Fruit fly (Drosophila melanogaster): ENCODE measurements around the gene CG7523.

The CG7523 gene

dm6 chr3R:17703691-17704537 lies 33.2 kb upstream of the CG7523 start (continued):
- TF ChIP-seq Dip3 (GFP tag; optimal IDR thresholded peaks at IDR 0.05) (peak; percentile 99), CG2199 (GFP tag; IDR thresholded peaks at IDR 0.05) (peak; percentile 99), CG1233 (GFP tag; optimal IDR thresholded peaks at IDR 0.05) (peak; percentile 98), CG6654 (GFP tag; optimal IDR thresholded peaks at IDR 0.05) (peak; percentile 94), Xrp1 (GFP tag; IDR thresholded peaks at IDR 0.05) (peak; percentile 99), E2f2 (GFP tag; IDR thresholded peaks at IDR 0.05) (peak; percentile 89)

dm6 chr3R:17703024-17703690 lies 32.5 kb upstream of the CG7523 start:
- TF ChIP-seq CG2889 (GFP tag; IDR thresholded peaks at IDR 0.05) (no peak), crol (GFP tag; IDR thresholded peaks at IDR 0.05) (no peak), CG33213 (GFP tag; optimal IDR thresholded peaks at IDR 0.05) (no peak), chn (GFP tag; optimal IDR thresholded peaks at IDR 0.05) (no peak), fd102C (GFP tag; optimal IDR thresholded peaks at IDR 0.05) (no peak), GATAe (GFP tag; conservative IDR thresholded peaks at IDR 0.05) (no peak), CG7271 (tag; optimal IDR thresholded peaks at IDR 0.05) (no peak), lmd (GFP tag; IDR thresholded peaks at IDR 0.05) (no peak), Scr (GFP tag; IDR thresholded peaks at IDR 0.05; ENCODE audit: partially characterized antibody) (no peak), otp (GFP tag; IDR thresholded peaks at IDR 0.05) (no peak), sc (optimal IDR thresholded peaks at IDR 0.05) (no peak), sc (GFP tag; optimal IDR thresholded peaks at IDR 0.05) (no peak), Hmx (GFP tag; optimal IDR thresholded peaks at IDR 0.05) (no peak), CG3995 (GFP tag; optimal IDR thresholded peaks at IDR 0.05) (no peak), Pdp1 (GFP tag; optimal IDR thresholded peaks at IDR 0.05) (no peak), CG4730 (GFP tag; IDR thresholded peaks at IDR 0.05) (no peak), pho (GFP tag; optimal IDR thresholded peaks at IDR 0.05) (no peak), CG8388 (GFP tag; optimal IDR thresholded peaks at IDR 0.05) (no peak), CG13894 (tag; optimal IDR thresholded peaks at IDR 0.05) (no peak), az2 (GFP tag; optimal IDR thresholded peaks at IDR 0.05) (no peak), prd (optimal IDR thresholded peaks at IDR 0.05) (no peak), prd (GFP tag; IDR thresholded peaks at IDR 0.05) (no peak), caup (GFP tag; optimal IDR thresholded peaks at IDR 0.05; ENCODE audit: severe bottlenecking) (no peak), CG4360 (GFP tag; IDR thresholded peaks at IDR 0.05) (no peak), stwl (tag; optimal IDR thresholded peaks at IDR 0.05) (no peak), fd96Cb (tag; optimal IDR thresholded peaks at IDR 0.05) (peak; percentile 15), CG7963 (GFP tag; IDR thresholded peaks at IDR 0.05; ENCODE audit: partially characterized antibody) (no peak), CG18599 (GFP tag; optimal IDR thresholded peaks at IDR 0.05) (no peak), crc (GFP tag; optimal IDR thresholded peaks at IDR 0.05) (no peak), CG17568 (GFP tag; optimal IDR thresholded peaks at IDR 0.05) (no peak), Sox102F (GFP tag; optimal IDR thresholded peaks at IDR 0.05) (peak; percentile 42), Poxn (GFP tag; IDR thresholded peaks at IDR 0.05) (no peak), Dp (GFP tag; optimal IDR thresholded peaks at IDR 0.05) (no peak), onecut (GFP tag; IDR thresholded peaks at IDR 0.05) (no peak), hb (GFP tag; IDR thresholded peaks at IDR 0.05; ENCODE audit: partially characterized antibody) (no peak), h (optimal IDR thresholded peaks at IDR 0.05) (no peak), kah (GFP tag; optimal IDR thresholded peaks at IDR 0.05) (no peak), fd3F (GFP tag; optimal IDR thresholded peaks at IDR 0.05) (no peak), wdn (GFP tag; IDR thresholded peaks at IDR 0.05) (no peak), Elba2 (GFP tag; optimal IDR thresholded peaks at IDR 0.05) (no peak), CG17802 (tag; optimal IDR thresholded peaks at IDR 0.05) (no peak), CG11504 (tag; optimal IDR thresholded peaks at IDR 0.05) (peak; percentile 58)
